Worm (Caenorhabditis elegans): Measurements from ENCODE around the gene tsp-13.

Gene tsp-13

DNA sequence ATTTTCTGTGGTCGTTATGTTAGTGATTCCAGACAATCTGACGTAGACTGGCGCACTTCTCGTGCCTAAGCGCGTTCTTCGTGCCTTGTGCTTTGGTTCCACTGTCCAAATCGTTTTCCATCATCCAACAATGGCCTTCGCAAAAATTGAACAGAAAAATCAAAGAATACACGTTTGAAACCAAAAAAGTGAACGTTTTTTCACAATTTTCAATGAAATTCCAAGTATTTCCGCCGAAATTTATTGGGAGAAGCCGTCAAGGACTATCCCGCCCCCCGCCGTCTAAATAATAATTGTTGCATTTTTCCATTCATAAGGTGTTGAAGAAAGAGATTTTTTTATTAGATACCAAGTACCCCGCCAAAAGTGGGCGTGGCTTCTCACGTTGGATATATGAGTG is 13.4 kb upstream of the tsp-13 start, which contains the start of gene cpg-23:
Gene cpg-23 (plus strand): TSS at position 301 of the 400 bp plus-strand sequence.
- TF ChIP-seq skn-1 (tag; optimal IDR thresholded peaks at IDR 0.05) = no peak
- no peak for TF ChIP-seq nfya-1 (tag; optimal IDR thresholded peaks at IDR 0.05; ENCODE audit: insufficient read depth)
- TF ChIP-seq nhr-77 (tag; optimal IDR thresholded peaks at IDR 0.05) = no peak
- TF ChIP-seq nhr-237 (tag; optimal IDR thresholded peaks at IDR 0.05) = no peak
- TF ChIP-seq ceh-9 (tag; optimal IDR thresholded peaks at IDR 0.05) = no peak
- TF ChIP-seq fkh-10 (GFP tag; optimal IDR thresholded peaks at IDR 0.05) = no peak
- no peak for TF ChIP-seq ceh-82 (tag; optimal IDR thresholded peaks at IDR 0.05)
- TF ChIP-seq nhr-76 (tag; optimal IDR thresholded peaks at IDR 0.05) = no peak
- no peak for TF ChIP-seq fkh-2 (tag; optimal IDR thresholded peaks at IDR 0.05)
- no peak for TF ChIP-seq nhr-28 (tag; optimal IDR thresholded peaks at IDR 0.05)
- TF ChIP-seq nhr-25 (tag; optimal IDR thresholded peaks at IDR 0.05) = no peak
- TF ChIP-seq ztf-4 (tag; optimal IDR thresholded peaks at IDR 0.05) = no peak
- no peak for TF ChIP-seq egl-5 (tag; optimal IDR thresholded peaks at IDR 0.05)
- no peak for TF ChIP-seq tbx-2 (tag; optimal IDR thresholded peaks at IDR 0.05)
- TF ChIP-seq R02D3.7 (tag; optimal IDR thresholded peaks at IDR 0.05) = no peak
- TF ChIP-seq mdl-1 (tag; optimal IDR thresholded peaks at IDR 0.05) = no peak
- TF ChIP-seq lin-15B (tag; optimal IDR thresholded peaks at IDR 0.05) = no peak

DNA sequence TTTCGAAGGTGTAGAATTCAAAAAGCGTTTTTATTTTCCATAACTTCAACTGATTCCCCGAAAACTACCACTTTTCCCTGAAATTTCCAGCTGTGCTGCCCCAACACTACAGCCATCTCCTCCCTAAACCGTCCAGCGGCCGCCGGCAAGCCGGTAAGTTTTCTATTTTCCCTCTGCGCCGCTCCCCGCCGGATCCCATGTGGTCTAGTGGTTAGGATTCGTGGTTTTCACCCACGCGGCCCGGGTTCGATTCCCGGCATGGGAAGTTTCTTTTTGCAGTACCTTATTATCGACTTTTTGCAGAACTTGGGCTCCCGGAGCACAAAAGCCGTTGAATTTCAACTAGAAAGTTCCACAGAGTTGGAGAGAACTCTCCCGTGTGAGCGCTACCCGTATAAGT is 11.3 kb upstream of the tsp-13 start:
- peak; percentile 52 for TF ChIP-seq hmg-11 (tag; optimal IDR thresholded peaks at IDR 0.05)
- TF ChIP-seq lin-39 (tag; optimal IDR thresholded peaks at IDR 0.05) = no peak

DNA sequence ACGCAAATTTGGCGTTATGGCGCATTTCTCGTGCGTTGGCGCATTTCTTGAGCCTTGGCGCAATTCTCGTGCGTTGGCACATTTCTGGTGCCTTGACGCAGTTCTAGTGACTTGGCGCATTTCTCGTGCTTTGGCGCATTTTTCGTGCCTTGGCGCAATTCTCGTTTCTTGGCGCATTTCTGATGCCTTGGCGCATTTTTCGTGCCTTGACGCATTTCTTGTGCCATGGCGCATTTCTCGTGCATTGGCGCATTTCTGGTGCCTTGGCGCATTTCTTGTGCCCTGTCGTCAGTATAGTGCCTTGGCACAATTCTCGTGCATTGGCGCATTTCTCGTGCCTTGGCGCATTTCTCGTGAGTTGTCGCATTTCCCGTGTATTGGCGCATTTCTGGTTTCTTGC is 5.6 kb upstream of the tsp-13 start:
- TF ChIP-seq fkh-2 (tag; optimal IDR thresholded peaks at IDR 0.05) (no peak), lin-39 (tag; optimal IDR thresholded peaks at IDR 0.05) (no peak), eor-1 (tag; optimal IDR thresholded peaks at IDR 0.05) (no peak), nhr-28 (tag; optimal IDR thresholded peaks at IDR 0.05) (no peak), fos-1 (tag; optimal IDR thresholded peaks at IDR 0.05) (no peak)

DNA sequence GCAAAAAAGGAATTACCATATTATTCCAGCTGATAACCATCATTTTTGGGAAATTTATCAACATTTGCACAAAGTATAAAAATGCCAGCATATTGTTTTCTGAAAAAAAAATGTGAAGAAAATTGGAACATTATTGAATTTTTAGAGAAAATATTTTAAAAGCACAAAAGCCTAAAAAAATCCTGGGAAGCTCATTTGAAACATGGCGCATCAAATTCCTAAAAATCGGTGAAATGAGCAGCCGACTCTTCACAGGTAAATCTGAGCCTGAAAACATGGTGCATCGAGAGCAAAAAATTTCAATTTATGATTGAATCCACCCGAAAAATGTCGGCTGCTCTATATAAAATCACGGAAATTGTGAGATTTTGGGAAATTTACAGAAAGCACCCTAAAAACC is 4.8 kb upstream of the tsp-13 start, which contains the start of gene Y39B6A.7:
Gene Y39B6A.7 (minus strand): TSS at position 101 of the 400 bp plus-strand sequence.
- TF ChIP-seq nhr-43 (tag; optimal IDR thresholded peaks at IDR 0.05; ENCODE audit: poor library complexity, severe bottlenecking) = no peak
- TF ChIP-seq ceh-28 (tag; optimal IDR thresholded peaks at IDR 0.05) = no peak
- TF ChIP-seq zag-1 (tag; optimal IDR thresholded peaks at IDR 0.05) = no peak
- TF ChIP-seq unc-62 (GFP tag; optimal IDR thresholded peaks at IDR 0.05) = no peak
- TF ChIP-seq sea-2 (GFP tag; optimal IDR thresholded peaks at IDR 0.05) = no peak
- no peak for TF ChIP-seq elt-2 (tag; optimal IDR thresholded peaks at IDR 0.05)
- no peak for TF ChIP-seq pqm-1 (tag; optimal IDR thresholded peaks at IDR 0.05)
- TF ChIP-seq tbx-2 (tag; optimal IDR thresholded peaks at IDR 0.05) = no peak
- no peak for TF ChIP-seq lin-15B (tag; optimal IDR thresholded peaks at IDR 0.05)
- no peak for TF ChIP-seq ztf-4 (tag; optimal IDR thresholded peaks at IDR 0.05)
- TF ChIP-seq ZK546.5 (tag; optimal IDR thresholded peaks at IDR 0.05) = no peak
- no peak for TF ChIP-seq nhr-23 (tag; optimal IDR thresholded peaks at IDR 0.05)
- no peak for TF ChIP-seq fkh-2 (tag; optimal IDR thresholded peaks at IDR 0.05)
- no peak for TF ChIP-seq skn-1 (tag; optimal IDR thresholded peaks at IDR 0.05)
- TF ChIP-seq snpc-4 (tag; optimal IDR thresholded peaks at IDR 0.05) = no peak
- TF ChIP-seq R02D3.7 (tag; optimal IDR thresholded peaks at IDR 0.05) = no peak
- TF ChIP-seq eor-1 (tag; optimal IDR thresholded peaks at IDR 0.05) = no peak
- TF ChIP-seq daf-12 (tag; optimal IDR thresholded peaks at IDR 0.05) = no peak
- no peak for TF ChIP-seq fos-1 (tag; optimal IDR thresholded peaks at IDR 0.05)
- no peak for TF ChIP-seq ceh-82 (tag; optimal IDR thresholded peaks at IDR 0.05)

DNA sequence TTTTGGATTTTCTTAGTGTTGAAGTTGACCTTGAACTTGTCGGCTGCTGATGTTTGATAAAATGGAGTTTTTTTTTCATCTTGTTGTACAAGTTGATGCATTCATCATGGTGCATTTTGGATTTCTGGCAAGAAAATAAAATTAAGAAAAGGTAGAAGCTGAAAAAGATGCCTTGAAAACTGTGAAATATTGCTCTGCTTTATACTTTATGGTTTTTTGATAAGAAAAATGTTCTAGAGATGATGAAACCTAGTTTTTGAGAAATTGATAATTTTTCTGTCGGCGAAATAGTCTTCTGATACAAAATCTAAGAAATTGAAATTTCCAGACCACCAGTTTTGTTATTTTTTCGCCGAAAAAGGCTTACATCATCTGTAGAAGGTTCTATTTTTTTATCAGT is 1.6 kb upstream of the tsp-13 start, which contains the start of gene Y39B6A.69:
Gene Y39B6A.69 (minus strand): TSS at position 101 of the 400 bp plus-strand sequence.
- TF ChIP-seq zag-1 (tag; optimal IDR thresholded peaks at IDR 0.05) (no peak), lin-15B (tag; optimal IDR thresholded peaks at IDR 0.05) (no peak), daf-12 (tag; optimal IDR thresholded peaks at IDR 0.05) (no peak), ceh-9 (tag; optimal IDR thresholded peaks at IDR 0.05) (no peak), mdl-1 (tag; optimal IDR thresholded peaks at IDR 0.05) (no peak), nhr-28 (tag; optimal IDR thresholded peaks at IDR 0.05) (no peak), nhr-67 (tag; optimal IDR thresholded peaks at IDR 0.05) (no peak), pqm-1 (tag; optimal IDR thresholded peaks at IDR 0.05) (no peak)
